Fruit fly (Drosophila melanogaster): ENCODE results near the gene Grip71.

The Grip71 gene

dm6 chr2L:18676948-18677820, 31.5 kb upstream of the Grip71 start, which contains the start of the genes Mst36Fa and CG31751 (continued):
- peak; percentile 75 for TF ChIP-seq CG8924 (tag; optimal IDR thresholded peaks at IDR 0.05)
- TF ChIP-seq NfI (GFP tag; optimal IDR thresholded peaks at IDR 0.05), result peak; percentile 76
- peak; percentile 93 for TF ChIP-seq CG12071 (GFP tag; optimal IDR thresholded peaks at IDR 0.05)
- peak; percentile 46; the same call in 1 of the 2 replicates for TF ChIP-seq vvl (GFP tag; IDR thresholded peaks at IDR 0.05)
- no peak for TF ChIP-seq Ravus (GFP tag; IDR thresholded peaks at IDR 0.05)
- TF ChIP-seq z (GFP tag; IDR thresholded peaks at IDR 0.05), result peak; percentile 50; the same call in 1 of the 3 replicates
- TF ChIP-seq Taf1 (GFP tag; IDR thresholded peaks at IDR 0.05), result 0 out of 2 replicates have a peak, but pooled peaks have one; percentile 15
- peak; percentile 71; the same call in 1 of the 3 replicates for TF ChIP-seq so (GFP tag; IDR thresholded peaks at IDR 0.05)
- no peak for TF ChIP-seq sd (tag; optimal IDR thresholded peaks at IDR 0.05)
- peak; percentile 8 for TF ChIP-seq twi (tag; optimal IDR thresholded peaks at IDR 0.05)
- TF ChIP-seq Ets65A (GFP tag), result no peak
- peak; percentile 53 for TF ChIP-seq pfk (GFP tag; optimal IDR thresholded peaks at IDR 0.05)
- TF ChIP-seq Chrac-16 (GFP tag; optimal IDR thresholded peaks at IDR 0.05), result no peak
- TF ChIP-seq CG11247 (GFP tag; IDR thresholded peaks at IDR 0.05), result peak; percentile 74; the same call in 1 of the 2 replicates
- peak; percentile 61 for TF ChIP-seq gcm (GFP tag; optimal IDR thresholded peaks at IDR 0.05)
- peak; percentile 55; the same call in 1 of the 2 replicates for TF ChIP-seq ranshi (GFP tag; IDR thresholded peaks at IDR 0.05)
- TF ChIP-seq cato (GFP tag; optimal IDR thresholded peaks at IDR 0.05; ENCODE audit: borderline replicate concordance), result no peak
- TF ChIP-seq cad (GFP tag; optimal IDR thresholded peaks at IDR 0.05), result no peak
- peak; percentile 75 for TF ChIP-seq CG31365 (tag; optimal IDR thresholded peaks at IDR 0.05)
- TF ChIP-seq CG6254 (GFP tag; optimal IDR thresholded peaks at IDR 0.05), result peak; percentile 55
- TF ChIP-seq da (GFP tag; optimal IDR thresholded peaks at IDR 0.05), result peak; percentile 71
- TF ChIP-seq danr (GFP tag; IDR thresholded peaks at IDR 0.05), result peak; percentile 74
- peak; percentile 53 for TF ChIP-seq CG1603 (tag; optimal IDR thresholded peaks at IDR 0.05)
- peak; percentile 72 for TF ChIP-seq bcd (GFP tag; optimal IDR thresholded peaks at IDR 0.05)
- TF ChIP-seq Dad (GFP tag; optimal IDR thresholded peaks at IDR 0.05), result peak; percentile 70
- peak; percentile 43 for TF ChIP-seq Sin3A (optimal IDR thresholded peaks at IDR 0.05)
- peak; percentile 88 for TF ChIP-seq CG7556 (GFP tag; optimal IDR thresholded peaks at IDR 0.05)
- peak; percentile 34 for TF ChIP-seq chn (GFP tag; optimal IDR thresholded peaks at IDR 0.05)
- TF ChIP-seq psq (GFP tag; optimal IDR thresholded peaks at IDR 0.05), result peak; percentile 49
- TF ChIP-seq Hand (GFP tag; optimal IDR thresholded peaks at IDR 0.05), result peak; percentile 61
- peak; percentile 85 for TF ChIP-seq CG17359 (tag; optimal IDR thresholded peaks at IDR 0.05)
- TF ChIP-seq sr (GFP tag; IDR thresholded peaks at IDR 0.05), result peak; percentile 45; the same call in 2 of the 3 replicates
- peak; percentile 55 for TF ChIP-seq pnt (GFP tag; optimal IDR thresholded peaks at IDR 0.05)
- peak; percentile 74 for TF ChIP-seq chm (GFP tag; IDR thresholded peaks at IDR 0.05)
- peak; percentile 45 for TF ChIP-seq en (GFP tag; optimal IDR thresholded peaks at IDR 0.05)
- TF ChIP-seq bowl (GFP tag; IDR thresholded peaks at IDR 0.05), result no peak
- TF ChIP-seq CG8478 (optimal IDR thresholded peaks at IDR 0.05), result no peak
- TF ChIP-seq CG4404 (GFP tag; IDR thresholded peaks at IDR 0.05), result no peak
- peak; percentile 88 for TF ChIP-seq fd64A (GFP tag; optimal IDR thresholded peaks at IDR 0.05)
- no peak for TF ChIP-seq amos (GFP tag; IDR thresholded peaks at IDR 0.05; ENCODE audit: partially characterized antibody)
- TF ChIP-seq Stat92E (GFP tag; optimal IDR thresholded peaks at IDR 0.05), result no peak
- no peak for TF ChIP-seq CG42726 (GFP tag; IDR thresholded peaks at IDR 0.05; ENCODE audit: partially characterized antibody)
- TF ChIP-seq CG1233 (GFP tag; optimal IDR thresholded peaks at IDR 0.05), result peak; percentile 87
- peak; percentile 79 for TF ChIP-seq Blimp-1 (GFP tag; optimal IDR thresholded peaks at IDR 0.05)
- TF ChIP-seq Elba2 (GFP tag; optimal IDR thresholded peaks at IDR 0.05), result no peak
- peak; percentile 65 for TF ChIP-seq CG18764 (GFP tag; optimal IDR thresholded peaks at IDR 0.05)
- peak; percentile 54 for TF ChIP-seq CG17186 (GFP tag; optimal IDR thresholded peaks at IDR 0.05)
- TF ChIP-seq gfzf (GFP tag; optimal IDR thresholded peaks at IDR 0.05), result peak; percentile 54
- TF ChIP-seq Ets97D (GFP tag; optimal IDR thresholded peaks at IDR 0.05), result peak; percentile 42
